Worm (Caenorhabditis elegans) whole organism, late embryonic: ENCODE data around the gene F47B7.3.
A peak's percentile ranks its signal among the peaks of the same experiment; 100 is the strongest.

Source experiments
- C38D4.7 ChIP-seq: fragments of 200-800 bp; sonication (Bioruptor generic); optimal IDR thresholded peaks from 2 replicates; lab custom pipeline; 2018; ENCODE audit warnings: mild to moderate bottlenecking, missing genetic modification characterization, moderate library complexity, missing compliant biosample characterization
- K02D7.2 ChIP-seq: sonication (generic microtip); optimal IDR thresholded peaks from 2 replicates; lab custom pipeline; 2017; ENCODE audit warnings: mild to moderate bottlenecking, missing genetic modification characterization, missing compliant biosample characterization
- T23F11.4 ChIP-seq: fragments of 200-800 bp; sonication (Bioruptor generic); optimal IDR thresholded peaks from 2 replicates; lab custom pipeline; 2018; ENCODE audit warnings: mild to moderate bottlenecking, missing genetic modification characterization, missing compliant biosample characterization
- Y22D7AL.16 ChIP-seq: sonication (generic microtip); optimal IDR thresholded peaks from 2 replicates; lab custom pipeline; 2016; ENCODE audit warnings: missing genetic modification characterization, missing compliant biosample characterization
- ama-1 ChIP-seq: fragments of 150-350 bp; optimal IDR thresholded peaks from 2 replicates; lab custom pipeline; 2014
- ceh-24 ChIP-seq: sonication (generic microtip); optimal IDR thresholded peaks from 2 replicates; lab custom pipeline; 2016; ENCODE audit warnings: mild to moderate bottlenecking, missing genetic modification characterization, missing compliant biosample characterization
- ceh-31 ChIP-seq: sonication (generic microtip); optimal IDR thresholded peaks from 2 replicates; lab custom pipeline; 2016; ENCODE audit warnings: missing genetic modification characterization, missing compliant biosample characterization
- ceh-45 ChIP-seq: fragments of 200-800 bp; sonication (Bioruptor generic); IDR thresholded peaks from 2 replicates; pipeline ENCODE4 v1.3.6; 2022; ENCODE audit warnings: missing genetic modification reagents, missing genetic modification characterization, missing compliant biosample characterization
- ceh-9 ChIP-seq: sonication (generic microtip); optimal IDR thresholded peaks from 2 replicates; lab custom pipeline; 2016; ENCODE audit warnings: mild to moderate bottlenecking, missing genetic modification characterization, inconsistent platforms, missing compliant biosample characterization
- che-1 ChIP-seq: sonication (generic microtip); optimal IDR thresholded peaks from 2 replicates; lab custom pipeline; 2016; ENCODE audit warnings: mild to moderate bottlenecking, missing genetic modification characterization, missing compliant biosample characterization
- dmd-4 ChIP-seq: sonication (generic microtip); optimal IDR thresholded peaks from 2 replicates; lab custom pipeline; 2016; ENCODE audit warnings: borderline replicate concordance, missing genetic modification characterization, missing compliant biosample characterization
- dve-1 ChIP-seq: sonication (generic microtip); optimal IDR thresholded peaks from 2 replicates; lab custom pipeline; 2017; ENCODE audit warnings: antibody characterized with exemption, mild to moderate bottlenecking, missing genetic modification characterization, missing compliant biosample characterization
- elt-2 ChIP-seq: sonication (generic microtip); optimal IDR thresholded peaks from 2 replicates; lab custom pipeline; 2016; ENCODE audit warnings: missing genetic modification reagents, missing genetic modification characterization, missing compliant biosample characterization
- eyg-1 ChIP-seq: sonication (generic microtip); optimal IDR thresholded peaks from 2 replicates; lab custom pipeline; 2016; ENCODE audit warnings: missing genotype, missing genetic modification characterization, missing compliant biosample characterization
- fkh-6 ChIP-seq: sonication (generic microtip); optimal IDR thresholded peaks from 2 replicates; lab custom pipeline; 2016; ENCODE audit warnings: missing genetic modification characterization, missing compliant biosample characterization
- gmeb-2 ChIP-seq: sonication (generic microtip); optimal IDR thresholded peaks from 2 replicates; lab custom pipeline; 2016; ENCODE audit warnings: missing genetic modification characterization, inconsistent platforms, missing compliant biosample characterization
- hlh-13 ChIP-seq: fragments of 200-800 bp; sonication (Bioruptor generic); optimal IDR thresholded peaks from 2 replicates; lab custom pipeline; 2018; ENCODE audit warnings: mild to moderate bottlenecking, missing genetic modification characterization, missing compliant biosample characterization
- hlh-6 ChIP-seq: sonication (generic microtip); optimal IDR thresholded peaks from 2 replicates; lab custom pipeline; 2016; ENCODE audit warnings: missing genotype, missing genetic modification characterization, missing compliant biosample characterization
- hlh-8 ChIP-seq: sonication (generic microtip); optimal IDR thresholded peaks from 2 replicates; lab custom pipeline; 2016; ENCODE audit warnings: missing genotype, missing genetic modification characterization, missing compliant biosample characterization
- nhr-232 ChIP-seq: sonication (generic microtip); optimal IDR thresholded peaks from 2 replicates; lab custom pipeline; 2016; ENCODE audit warnings: missing genetic modification characterization, missing compliant biosample characterization
- npax-4 ChIP-seq: sonication (generic microtip); optimal IDR thresholded peaks from 2 replicates; lab custom pipeline; 2016; ENCODE audit warnings: missing genetic modification characterization, missing compliant biosample characterization
- odd-2 ChIP-seq: sonication (generic microtip); optimal IDR thresholded peaks from 2 replicates; lab custom pipeline; 2017; ENCODE audit warnings: antibody characterized with exemption, mild to moderate bottlenecking, missing genetic modification characterization, missing compliant biosample characterization
- pax-1 ChIP-seq: fragments of 150-350 bp; optimal IDR thresholded peaks from 2 replicates; lab custom pipeline; 2014; ENCODE audit warnings: missing biosample characterization, missing genetic modification characterization
- pha-4 ChIP-seq: fragments of 150-350 bp; optimal IDR thresholded peaks from 2 replicates; lab custom pipeline; 2018; ENCODE audit warnings: missing biosample characterization, missing genetic modification reagents, missing genetic modification characterization
- rnt-1 ChIP-seq: sonication (generic microtip); optimal IDR thresholded peaks from 2 replicates; lab custom pipeline; 2016; ENCODE audit warnings: missing genetic modification characterization, missing compliant biosample characterization
- sox-2 ChIP-seq: fragments of 200-800 bp; sonication (Bioruptor generic); IDR thresholded peaks from 2 replicates; pipeline ENCODE4 v1.3.6; 2022; ENCODE audit warnings: missing genetic modification reagents, missing genetic modification characterization, missing compliant biosample characterization
- sox-4 ChIP-seq: sonication (generic microtip); optimal IDR thresholded peaks from 2 replicates; lab custom pipeline; 2017; ENCODE audit warnings: mild to moderate bottlenecking, missing genetic modification characterization, inconsistent platforms, missing compliant biosample characterization
- tbx-2 ChIP-seq: sonication (generic microtip); optimal IDR thresholded peaks from 2 replicates; lab custom pipeline; 2016; ENCODE audit warnings: missing genetic modification characterization, missing compliant biosample characterization
- tbx-7 ChIP-seq: sonication (generic microtip); optimal IDR thresholded peaks from 2 replicates; lab custom pipeline; 2016; ENCODE audit warnings: missing genotype, missing genetic modification characterization, missing compliant biosample characterization
- unc-3 ChIP-seq, 2 experiments: fragments of 200-800 bp in 1 of 2; sonication (Bioruptor generic) in 1 of 2; sonication (generic microtip) in 1 of 2; conservative IDR thresholded peaks in 1 of 2; optimal IDR thresholded peaks in 1 of 2; 2 replicates each; pipeline versions ENCODE4 v1.3.6 to Lab custom; 2016 to 2022; ENCODE audit warnings: missing compliant biosample characterization in 2 of 2, missing genetic modification characterization in 2 of 2, missing genetic modification reagents in 1 of 2
- unc-42 ChIP-seq: sonication (generic microtip); optimal IDR thresholded peaks from 2 replicates; lab custom pipeline; 2016; ENCODE audit warnings: missing genotype, missing genetic modification characterization, missing compliant biosample characterization
- unc-55 ChIP-seq: sonication (generic microtip); optimal IDR thresholded peaks from 2 replicates; lab custom pipeline; 2017; ENCODE audit warnings: missing biosample characterization, missing genetic modification reagents, missing genetic modification characterization
- ztf-16 ChIP-seq: sonication (generic microtip); optimal IDR thresholded peaks from 2 replicates; lab custom pipeline; 2017; ENCODE audit warnings: missing genetic modification characterization, missing compliant biosample characterization

F47B7.3 gene

ce11 chrX:3728970-3729369 is 35.2 kb downstream of the F47B7.3 start, which contains the start of gene aex-4:
TSS of gene aex-4 (plus strand) at chrX:3729281.
- TF ChIP-seq hlh-13 (GFP tag; lab: Kevin White, UChicago) (no peak), elt-2 (tag; lab: Kevin White, UChicago) (peak; percentile 64), ceh-45 (GFP tag; lab: Robert Waterston, UW) (no peak), nhr-232 (tag; lab: Kevin White, UChicago) (no peak)

- no peak for TF ChIP-seq dmd-4 (tag; lab: Kevin White, UChicago)
- no peak for TF ChIP-seq fkh-6
- TF ChIP-seq Y22D7AL.16 (tag; lab: Kevin White, UChicago), result no peak
- no peak for TF ChIP-seq npax-4
- TF ChIP-seq che-1 (tag; lab: Kevin White, UChicago), result no peak
- TF ChIP-seq K02D7.2 (tag; lab: Kevin White, UChicago), result no peak
- TF ChIP-seq unc-42 (tag; lab: Kevin White, UChicago), result no peak
- TF ChIP-seq C38D4.7, result no peak
- no peak for TF ChIP-seq ceh-9 (tag; lab: Kevin White, UChicago)
- no peak for TF ChIP-seq odd-2 (tag; lab: Kevin White, UChicago)
- no peak for TF ChIP-seq ama-1 (lab: Kevin White, UChicago)
- no peak for TF ChIP-seq sox-4 (tag; lab: Kevin White, UChicago)
- TF ChIP-seq, all 69 proteins: peak for 0
Observed at ce11 chrX:3727274-3727673, 36.9 kb downstream of the F47B7.3 start, which contains the start of gene nlp-1. TSS of gene nlp-1 (plus strand) at chrX:3727574.

ce11 chrX:3725437-3725836 is 38.8 kb downstream of the F47B7.3 start:
- TF ChIP-seq eyg-1 (tag; lab: Kevin White, UChicago) (no peak), unc-3 (GFP tag; conservative IDR thresholded peaks at IDR 0.05; lab: Robert Waterston, UW) (no peak), unc-3 (tag; optimal IDR thresholded peaks at IDR 0.05; lab: Kevin White, UChicago) (no peak), gmeb-2 (tag; lab: Kevin White, UChicago) (no peak), elt-2 (tag; lab: Kevin White, UChicago) (no peak), tbx-2 (tag; lab: Kevin White, UChicago) (no peak), ztf-16 (tag; lab: Kevin White, UChicago) (no peak), pha-4 (no peak), ceh-24 (no peak), tbx-7 (tag; lab: Kevin White, UChicago) (no peak), hlh-6 (tag; lab: Kevin White, UChicago) (no peak), T23F11.4 (GFP tag; lab: Kevin White, UChicago) (no peak), pax-1 (no peak), dve-1 (tag; lab: Kevin White, UChicago) (no peak), hlh-8 (tag; lab: Kevin White, UChicago) (no peak), sox-2 (GFP tag; lab: Robert Waterston, UW) (no peak), Y22D7AL.16 (tag; lab: Kevin White, UChicago) (no peak)

DNA sequence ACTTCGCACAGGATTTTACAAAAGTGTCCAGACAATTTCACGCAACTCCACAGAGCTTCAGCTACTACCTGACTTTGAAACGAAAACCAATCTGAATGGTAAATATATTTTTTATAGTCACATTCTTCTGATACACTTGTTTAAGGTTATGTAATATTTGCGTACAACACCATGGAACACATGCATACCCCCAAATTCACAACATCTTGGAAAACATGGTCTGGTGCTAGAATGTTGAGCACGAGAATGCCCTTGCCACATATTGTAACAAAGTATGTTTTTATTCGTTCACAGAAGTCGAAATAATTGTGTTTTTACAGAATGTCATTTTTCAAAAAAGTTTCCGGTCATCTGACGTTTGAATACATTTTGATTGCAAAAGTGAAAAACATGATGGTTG is 48.4 kb downstream of the F47B7.3 start:
- TF ChIP-seq ceh-31 (no peak), pha-4 (no peak), che-1 (tag; lab: Kevin White, UChicago) (no peak), npax-4 (no peak), tbx-2 (tag; lab: Kevin White, UChicago) (no peak), ceh-45 (GFP tag; lab: Robert Waterston, UW) (no peak), rnt-1 (tag; lab: Kevin White, UChicago) (no peak), unc-55 (no peak)

DNA sequence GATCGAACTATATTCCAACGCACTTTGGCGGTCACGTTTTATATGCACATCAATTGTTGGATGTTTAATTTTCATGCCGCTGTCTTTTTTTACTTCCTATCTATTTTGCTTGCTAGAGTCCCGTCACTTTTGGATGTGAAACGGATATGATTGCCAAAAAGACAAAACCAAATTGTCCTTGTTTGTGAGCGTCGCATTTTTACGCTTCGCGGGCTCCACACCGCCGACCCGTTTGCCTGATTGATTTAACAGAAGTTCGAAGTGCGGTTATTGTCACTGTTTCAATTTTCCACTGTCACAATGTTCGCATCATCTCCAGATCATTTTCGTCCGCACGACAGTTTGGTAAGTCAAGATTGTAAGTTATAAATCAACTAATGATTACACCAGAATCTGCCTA is 49.4 kb downstream of the F47B7.3 start, which contains the start of gene C01C4.2:
C01C4.2 (plus strand) TSS at position 301 of the 400 bp plus-strand sequence.
- TF ChIP-seq ceh-24, result no peak
